Worm (Caenorhabditis elegans): ENCODE measurements around the gene dhhc-5.
A peak's percentile ranks its signal among the peaks of the same experiment; 100 is the strongest.

ce11 chrIII:6887574-6887973 lies 38.7 kb upstream of the dhhc-5 start:
- TF ChIP-seq nhr-84 (tag; optimal IDR thresholded peaks at IDR 0.05) (no peak), lin-15B (tag; optimal IDR thresholded peaks at IDR 0.05) (peak; percentile 5), dpl-1 (GFP tag; optimal IDR thresholded peaks at IDR 0.05) (peak; percentile 39 to 71 (median 61)), fkh-10 (GFP tag; optimal IDR thresholded peaks at IDR 0.05) (peak; percentile 37)
